Fruit fly (Drosophila melanogaster) whole organism, embryonic: ENCODE data around the gene Ir7g.
A peak's percentile ranks its signal among the peaks of the same experiment; 100 is the strongest.

Experiments
- Awh ChIP-seq: fragments of 200-800 bp; sonication (Bioruptor generic); IDR thresholded peaks from 2 replicates; pipeline ENCODE4, ENCODE4 v1.3.6; 2022; ENCODE audit warnings: missing biosample characterization, missing genetic modification characterization
- CG12769 ChIP-seq: fragments of 200-800 bp; sonication (Bioruptor generic); optimal IDR thresholded peaks from 2 replicates; lab custom pipeline; 2019; ENCODE audit warnings: missing biosample characterization, mild to moderate bottlenecking, missing genetic modification characterization, moderate library complexity
- CG12942 ChIP-seq: fragments of 200-800 bp; sonication (Bioruptor generic); optimal IDR thresholded peaks from 3 replicates; lab custom pipeline; 2016; ENCODE audit warnings: missing biosample characterization, missing genetic modification characterization
- CG1603 ChIP-seq: fragments of 200-800 bp; sonication (Bioruptor generic); optimal IDR thresholded peaks from 2 replicates; lab custom pipeline; 2019; ENCODE audit warnings: missing biosample characterization, mild to moderate bottlenecking, missing genetic modification characterization, moderate library complexity
- CG1647 ChIP-seq: fragments of 200-800 bp; sonication (Bioruptor generic); optimal IDR thresholded peaks from 3 replicates; lab custom pipeline; 2016; ENCODE audit warnings: missing biosample characterization, missing genetic modification characterization
- CG17328 ChIP-seq: fragments of 200-800 bp; sonication (Bioruptor generic); IDR thresholded peaks from 2 replicates; pipeline ENCODE4 v1.3.6; 2022; ENCODE audit warnings: missing biosample characterization, missing genetic modification characterization
- CG17912 ChIP-seq: fragments of 200-800 bp; sonication (Bioruptor generic); optimal IDR thresholded peaks from 2 replicates; lab custom pipeline; 2018; ENCODE audit warnings: missing biosample characterization, mild to moderate bottlenecking, missing genetic modification characterization
- CG2202 ChIP-seq: fragments of 200-800 bp; sonication (Bioruptor generic); optimal IDR thresholded peaks from 2 replicates; lab custom pipeline; 2018; ENCODE audit warnings: missing biosample characterization, mild to moderate bottlenecking, missing genetic modification characterization
- CG5180 ChIP-seq: fragments of 200-800 bp; sonication (Bioruptor generic); optimal IDR thresholded peaks from 3 replicates; lab custom pipeline; 2017; ENCODE audit warnings: missing biosample characterization, missing genetic modification characterization, mild to moderate bottlenecking, moderate library complexity, missing genetic modification reagents
- CG5953 ChIP-seq: fragments of 200-800 bp; sonication (Bioruptor generic); IDR thresholded peaks from 2 replicates; pipeline ENCODE4 v1.3.6; 2022; ENCODE audit warnings: missing biosample characterization, missing genetic modification characterization
- CG7271 ChIP-seq: fragments of 200-800 bp; sonication (Bioruptor generic); optimal IDR thresholded peaks from 2 replicates; lab custom pipeline; 2018; ENCODE audit warnings: missing biosample characterization, mild to moderate bottlenecking, missing genetic modification characterization, moderate library complexity
- CG8281 ChIP-seq: fragments of 200-800 bp; sonication (Bioruptor generic); optimal IDR thresholded peaks from 2 replicates; lab custom pipeline; 2018; ENCODE audit warnings: missing biosample characterization, mild to moderate bottlenecking, missing genetic modification characterization, moderate library complexity
- CG8388 ChIP-seq: fragments of 200-800 bp; sonication (Bioruptor generic); optimal IDR thresholded peaks from 2 replicates; lab custom pipeline; 2019; ENCODE audit warnings: missing biosample characterization, mild to moderate bottlenecking, missing genetic modification characterization, moderate library complexity
- D ChIP-seq, 2 experiments: fragments of 200-800 bp in 1 of 2; fragments of >200 bp in 1 of 2; sonication (Bioruptor generic) in 1 of 2; optimal IDR thresholded peaks; 2 replicates in 1 of 2; 3 replicates in 1 of 2; lab custom pipeline; 2017; ENCODE audit warnings: mild to moderate bottlenecking in 1 of 2, missing biosample characterization in 1 of 2, missing genetic modification characterization in 1 of 2, missing genetic modification reagents in 1 of 2
- D19B ChIP-seq: fragments of 200-800 bp; sonication (Bioruptor generic); optimal IDR thresholded peaks from 2 replicates; lab custom pipeline; 2017; ENCODE audit warnings: missing biosample characterization, mild to moderate bottlenecking, missing genetic modification characterization
- Dbx ChIP-seq: fragments of 200-800 bp; sonication (Bioruptor generic); IDR thresholded peaks from 3 replicates; pipeline ENCODE4 v1.3.6; 2022; ENCODE audit warnings: missing biosample characterization, missing genetic modification characterization
- Dek ChIP-seq: fragments of 200-800 bp; sonication (Bioruptor generic); optimal IDR thresholded peaks from 3 replicates; lab custom pipeline; 2019; ENCODE audit warnings: missing biosample characterization, mild to moderate bottlenecking, missing genetic modification characterization, moderate library complexity
- GATAe ChIP-seq: fragments of 200-800 bp; sonication (Bioruptor generic); conservative IDR thresholded peaks from 2 replicates; pipeline ENCODE4 v1.3.6; 2022; ENCODE audit warnings: missing biosample characterization, missing genetic modification characterization
- Hey ChIP-seq: fragments of 200-800 bp; sonication (Bioruptor generic); optimal IDR thresholded peaks from 3 replicates; lab custom pipeline; 2018; ENCODE audit warnings: missing biosample characterization, mild to moderate bottlenecking, missing genetic modification characterization
- Nf-YA ChIP-seq: fragments of 200-800 bp; sonication (Bioruptor generic); IDR thresholded peaks from 2 replicates; pipeline ENCODE4 v1.3.6; 2022; ENCODE audit warnings: missing biosample characterization, missing genetic modification characterization
- Oaz ChIP-seq: fragments of 200-800 bp; sonication (Bioruptor generic); IDR thresholded peaks from 2 replicates; pipeline ENCODE4 v1.3.6; 2022; ENCODE audit warnings: missing biosample characterization, missing genetic modification characterization
- Oli ChIP-seq: fragments of 200-800 bp; sonication (Bioruptor generic); optimal IDR thresholded peaks from 2 replicates; lab custom pipeline; 2018; ENCODE audit warnings: missing biosample characterization, mild to moderate bottlenecking, missing genetic modification characterization, moderate library complexity
- Opbp ChIP-seq: fragments of 200-800 bp; sonication (Bioruptor generic); IDR thresholded peaks from 3 replicates; pipeline ENCODE4 v1.3.6; 2022; ENCODE audit warnings: missing biosample characterization, missing genetic modification characterization; ENCODE audit not compliant: partially characterized antibody
- Rx ChIP-seq: fragments of 200-800 bp; sonication (Bioruptor generic); IDR thresholded peaks from 2 replicates; pipeline ENCODE4 v1.3.6; 2022; ENCODE audit warnings: missing biosample characterization, missing genetic modification characterization
- Scr ChIP-seq: fragments of 200-800 bp; sonication (Bioruptor generic); IDR thresholded peaks from 2 replicates; pipeline ENCODE4 v1.3.6; 2022; ENCODE audit warnings: missing biosample characterization, missing genetic modification characterization; ENCODE audit not compliant: partially characterized antibody
- Side ChIP-seq: fragments of 200-800 bp; sonication (Bioruptor generic); optimal IDR thresholded peaks from 2 replicates; lab custom pipeline; 2016; ENCODE audit warnings: missing biosample characterization, missing genetic modification characterization
- Ssrp ChIP-seq: fragments of 200-800 bp; sonication (Bioruptor generic); optimal IDR thresholded peaks from 2 replicates; lab custom pipeline; 2018; ENCODE audit warnings: missing biosample characterization, mild to moderate bottlenecking, missing genetic modification characterization, moderate library complexity
- TFAM ChIP-seq: fragments of 200-800 bp; sonication (Bioruptor generic); optimal IDR thresholded peaks from 2 replicates; lab custom pipeline; 2017; ENCODE audit warnings: missing biosample characterization, missing genetic modification characterization, inconsistent platforms
- Xbp1 ChIP-seq: fragments of 200-800 bp; sonication (Bioruptor generic); optimal IDR thresholded peaks from 3 replicates; lab custom pipeline; 2016; ENCODE audit warnings: missing biosample characterization, mild to moderate bottlenecking, missing genetic modification characterization
- Xrp1 ChIP-seq: fragments of 200-800 bp; sonication (Bioruptor generic); IDR thresholded peaks from 2 replicates; pipeline ENCODE4 v1.3.6; 2022; ENCODE audit warnings: missing biosample characterization, missing genetic modification characterization
- ab ChIP-seq: fragments of 200-800 bp; sonication (Bioruptor generic); optimal IDR thresholded peaks from 2 replicates; lab custom pipeline; 2016; ENCODE audit warnings: missing biosample characterization, missing genetic modification characterization
- croc ChIP-seq: fragments of 200-800 bp; sonication (Bioruptor generic); conservative IDR thresholded peaks from 3 replicates; pipeline ENCODE4 v1.3.6; 2022; ENCODE audit warnings: missing biosample characterization, missing genetic modification characterization
- dati ChIP-seq: fragments of 200-800 bp; sonication (Bioruptor generic); IDR thresholded peaks from 2 replicates; pipeline ENCODE4 v1.3.6; 2022; ENCODE audit warnings: missing biosample characterization, missing genetic modification characterization
- ewg ChIP-seq: fragments of 200-800 bp; sonication (Bioruptor generic); optimal IDR thresholded peaks from 3 replicates; lab custom pipeline; 2017; ENCODE audit warnings: mild to moderate bottlenecking, missing biosample characterization, missing genetic modification reagents, missing genetic modification characterization
- gfzf ChIP-seq: fragments of 200-800 bp; sonication (Bioruptor generic); optimal IDR thresholded peaks from 2 replicates; lab custom pipeline; 2016; ENCODE audit warnings: missing biosample characterization, mild to moderate bottlenecking, missing genetic modification characterization, moderate library complexity
- h ChIP-seq: fragments of >200 bp; optimal IDR thresholded peaks from 2 replicates; lab custom pipeline; 2017
- lab ChIP-seq: fragments of 200-800 bp; sonication (Bioruptor generic); optimal IDR thresholded peaks from 3 replicates; lab custom pipeline; 2017; ENCODE audit warnings: missing biosample characterization, missing genetic modification characterization, mild to moderate bottlenecking, moderate library complexity, missing genetic modification reagents
- lilli ChIP-seq: fragments of 200-800 bp; sonication (Bioruptor generic); optimal IDR thresholded peaks from 3 replicates; lab custom pipeline; 2016; ENCODE audit warnings: missing biosample characterization, missing genetic modification characterization
- nerfin-1 ChIP-seq: fragments of 200-800 bp; sonication (Bioruptor generic); optimal IDR thresholded peaks from 3 replicates; lab custom pipeline; 2019; ENCODE audit warnings: missing biosample characterization, mild to moderate bottlenecking, missing genetic modification characterization, moderate library complexity
- nom ChIP-seq: fragments of 200-800 bp; sonication (Bioruptor generic); optimal IDR thresholded peaks from 2 replicates; lab custom pipeline; 2017; ENCODE audit warnings: missing biosample characterization, missing genetic modification characterization, mild to moderate bottlenecking, moderate library complexity, missing genetic modification reagents
- pan ChIP-seq, 4 experiments: fragments of >200 bp in 3 of 4; fragments of 200-800 bp in 1 of 4; sonication (Bioruptor generic) in 1 of 4; optimal IDR thresholded peaks in 3 of 4; IDR thresholded peaks in 1 of 4; 2 replicates each; pipeline versions ENCODE4 v1.3.6 to Lab custom; 2017 to 2022; ENCODE audit warnings: missing biosample characterization in 2 of 4, missing genetic modification characterization in 2 of 4, mixed read lengths in 1 of 4
- sens ChIP-seq: fragments of 200-800 bp; sonication (Bioruptor generic); peaks from one replicate; lab custom pipeline; 2016; ENCODE audit warnings: missing biosample characterization, missing genetic modification characterization
- stwl ChIP-seq: fragments of 200-800 bp; sonication (Bioruptor generic); optimal IDR thresholded peaks from 3 replicates; lab custom pipeline; 2018; ENCODE audit warnings: missing biosample characterization, mild to moderate bottlenecking, missing genetic modification characterization, moderate library complexity
- trem ChIP-seq: fragments of 200-800 bp; optimal IDR thresholded peaks from 3 replicates; lab custom pipeline; 2019; ENCODE audit warnings: missing biosample characterization, mild to moderate bottlenecking, missing genetic modification characterization, moderate library complexity
- trh ChIP-seq: fragments of 200-800 bp; sonication (Bioruptor generic); optimal IDR thresholded peaks from 2 replicates; lab custom pipeline; 2016; ENCODE audit warnings: missing biosample characterization, missing genetic modification characterization
- yki ChIP-seq: fragments of >200 bp; optimal IDR thresholded peaks from 3 replicates; lab custom pipeline; 2018

Ir7g gene

DNA sequence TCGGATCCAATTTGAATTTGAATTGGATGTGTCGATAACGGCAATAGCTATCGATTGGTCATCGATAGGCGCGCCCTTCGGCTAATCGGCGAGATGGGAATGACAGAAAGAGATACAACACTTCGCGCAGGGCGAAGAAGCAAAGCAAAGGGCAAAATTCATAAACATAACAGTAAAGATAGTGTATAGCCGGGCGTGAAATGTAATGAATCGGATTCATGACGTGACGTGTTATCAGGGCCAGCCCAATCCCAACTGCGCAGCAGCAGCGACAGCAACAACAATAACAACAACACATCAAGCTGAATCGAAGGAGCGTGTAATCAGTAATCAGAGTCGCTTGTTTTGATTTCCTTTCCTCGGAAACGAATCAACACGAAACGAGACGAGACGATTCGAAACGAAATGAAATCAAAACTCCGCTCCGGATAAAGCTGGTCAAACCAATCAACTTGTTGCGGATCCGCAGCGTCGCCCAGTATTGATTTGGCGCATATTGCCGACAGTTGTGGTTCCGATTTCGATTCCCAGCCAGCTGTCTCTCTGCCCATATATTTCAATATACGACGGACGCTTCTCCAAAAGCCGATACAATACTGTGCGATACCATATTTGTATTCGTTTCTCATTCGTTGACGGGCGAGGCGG, 27.6 kb downstream of the Ir7g start, which contains the start of gene snz (continued):
- peak; percentile 5 for TF ChIP-seq Xbp1
- TF ChIP-seq, all 482 proteins: peak for 104

dm6 chrX:7920081-7920688, 35.7 kb downstream of the Ir7g start, which contains the start of the genes hdm and Ykt6:
Gene hdm (minus strand): TSS chrX:7920131.
Gene Ykt6 (plus strand): TSS chrX:7920409.
- TF ChIP-seq croc (GFP tag; lab: Robert Waterston, UW), result peak; percentile 46; the same call in 2 of the 3 replicates
- TF ChIP-seq CG1647 (GFP tag; lab: Kevin White, UChicago), result peak; percentile 72
- TF ChIP-seq CG8388, result peak; percentile 68
- TF ChIP-seq Side (GFP tag; lab: Kevin White, UChicago), result peak; percentile 87
- TF ChIP-seq D (optimal IDR thresholded peaks at IDR 0.05; lab: Kevin White, UChicago), result no peak
- peak; percentile 48 for TF ChIP-seq D (GFP tag; optimal IDR thresholded peaks at IDR 0.05; lab: Kevin White, UChicago)
- peak; percentile 90 for TF ChIP-seq lilli (GFP tag; lab: Kevin White, UChicago)
- TF ChIP-seq yki (lab: Kevin White, UChicago), result no peak
- peak; percentile 86 for TF ChIP-seq Xrp1
- TF ChIP-seq Dek (tag; lab: Kevin White, UChicago), result peak; percentile 59
- TF ChIP-seq Dbx (GFP tag; lab: Robert Waterston, UW), result peak; percentile 87
- no peak for TF ChIP-seq h (lab: Kevin White, UChicago)
- TF ChIP-seq gfzf (GFP tag; lab: Kevin White, UChicago), result peak; percentile 35
- TF ChIP-seq CG17912 (GFP tag; lab: Kevin White, UChicago), result no peak
- TF ChIP-seq nom, result peak; percentile 7
- TF ChIP-seq stwl (tag; lab: Kevin White, UChicago), result peak; percentile 42
- no peak for TF ChIP-seq lab (GFP tag; lab: Kevin White, UChicago)
- peak; percentile 41 for TF ChIP-seq CG7271 (tag; lab: Kevin White, UChicago)
- no peak for TF ChIP-seq CG12769 (tag; lab: Kevin White, UChicago)
- TF ChIP-seq D19B (GFP tag; lab: Kevin White, UChicago), result peak; percentile 31
- peak; percentile 34 for TF ChIP-seq trh (GFP tag; lab: Kevin White, UChicago)
- TF ChIP-seq nerfin-1 (tag; lab: Kevin White, UChicago), result peak; percentile 43
- TF ChIP-seq trem, result peak; percentile 81
- TF ChIP-seq CG5953 (GFP tag; lab: Robert Waterston, UW), result peak; percentile 62
- TF ChIP-seq CG2202 (tag; lab: Kevin White, UChicago), result peak; percentile 59
- TF ChIP-seq ab (GFP tag; lab: Kevin White, UChicago), result no peak
- TF ChIP-seq Ssrp (tag; lab: Kevin White, UChicago), result peak; percentile 53
- TF ChIP-seq pan (optimal IDR thresholded peaks at IDR 0.05; lab: Kevin White, UChicago), result no peak
- TF ChIP-seq pan (GFP tag; optimal IDR thresholded peaks at IDR 0.05 in 1 of 2, IDR thresholded peaks at IDR 0.05 in 1 of 2), result peak in 1 of 2 experiments; percentile 81
- TF ChIP-seq sens (GFP tag; lab: Kevin White, UChicago), result peak; percentile 97
- TF ChIP-seq Rx (GFP tag; lab: Robert Waterston, UW), result peak; percentile 72
- TF ChIP-seq Opbp, result peak; percentile 90
- TF ChIP-seq CG12942, result peak; percentile 80
- TF ChIP-seq GATAe (GFP tag; lab: Robert Waterston, UW), result no peak
- TF ChIP-seq Hey (tag; lab: Kevin White, UChicago), result no peak
- no peak for TF ChIP-seq CG8281
- peak; percentile 80 for TF ChIP-seq CG17328 (GFP tag; lab: Robert Waterston, UW)
- TF ChIP-seq Scr (GFP tag; lab: Robert Waterston, UW), result peak; percentile 97
- TF ChIP-seq TFAM (GFP tag; lab: Kevin White, UChicago), result no peak
- 0 out of 2 replicates have a peak, but pooled peaks have one; percentile 40 for TF ChIP-seq Oaz (GFP tag; lab: Robert Waterston, UW)
- TF ChIP-seq ewg (GFP tag; lab: Kevin White, UChicago), result peak; percentile 85
- TF ChIP-seq CG1603 (tag; lab: Kevin White, UChicago), result peak; percentile 91
- no peak for TF ChIP-seq dati (GFP tag; lab: Robert Waterston, UW)
- TF ChIP-seq Awh, result peak; percentile 74; the same call in 1 of the 2 replicates
- peak; percentile 21 for TF ChIP-seq CG5180 (GFP tag; lab: Kevin White, UChicago)
- peak; percentile 58; the same call in 1 of the 2 replicates for TF ChIP-seq Nf-YA (GFP tag; lab: Robert Waterston, UW)
- no peak for TF ChIP-seq Oli (tag; lab: Kevin White, UChicago)
